Fruit fly (Drosophila melanogaster) Kc167 (cell line): ENCODE data around the gene SIFaR.

Experiments
- h ChIP-seq: fragments of >200 bp; optimal IDR thresholded peaks from 3 replicates; lab custom pipeline; 2018; ENCODE audit warnings: missing external identifiers
- psq ChIP-seq: fragments of >200 bp; optimal IDR thresholded peaks from 2 replicates; lab custom pipeline; 2017; ENCODE audit warnings: missing external identifiers

DNA sequence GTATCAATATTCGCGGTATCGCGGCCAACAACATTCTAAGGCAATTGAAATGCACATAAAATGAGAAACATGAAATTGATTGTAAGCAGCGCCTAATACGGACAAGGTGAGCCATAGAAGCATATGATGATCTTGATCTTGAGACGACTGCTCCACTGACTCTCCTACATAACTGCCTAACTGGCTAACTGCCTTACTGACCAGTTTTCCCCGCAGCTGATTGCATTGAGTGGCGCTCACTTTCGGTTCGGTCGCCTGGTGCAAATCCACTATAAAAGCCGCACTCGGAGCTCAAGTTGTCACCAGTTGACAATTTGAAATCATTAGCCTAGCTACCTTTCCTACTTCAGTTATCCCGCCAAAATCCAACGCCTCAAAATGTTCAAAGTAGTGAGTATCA, 10.9 kb downstream of the SIFaR start, which contains the start of gene CG17298:
- TF ChIP-seq h (lab: Kevin White, UChicago) (no peak), psq (no peak)
